Worm (Caenorhabditis elegans) whole organism, L4/young adult: ENCODE measurements around the gene dos-1.

Source experiments
- W03F9.2 ChIP-seq: fragments of 150-350 bp; optimal IDR thresholded peaks from 2 replicates; lab custom pipeline; 2014; ENCODE audit warnings: missing biosample characterization, missing genetic modification characterization
- dao-5 ChIP-seq: sonication (generic microtip); optimal IDR thresholded peaks from 2 replicates; lab custom pipeline; 2016; ENCODE audit warnings: missing genotype, missing genetic modification characterization, moderate library complexity, missing compliant biosample characterization

- TF ChIP-seq W03F9.2 (tag; lab: Kevin White, UChicago) = no peak
- TF ChIP-seq dao-5 (tag; lab: Kevin White, UChicago) = no peak
These were observed 23.6 kb upstream of the dos-1 start for ce11 chrIII:9080127-9080526.
